Worm (Caenorhabditis elegans) whole organism, L2 larva: ENCODE measurements around the gene nas-1.
A peak's percentile ranks its signal among the peaks of the same experiment; 100 is the strongest.

Experiments used
- C34F6.9 ChIP-seq: fragments of 150-350 bp; optimal IDR thresholded peaks from 2 replicates; lab custom pipeline; 2014; ENCODE audit warnings: missing biosample characterization, missing genetic modification characterization
- R02D3.7 ChIP-seq: fragments of 150-350 bp; optimal IDR thresholded peaks from 2 replicates; lab custom pipeline; 2014; ENCODE audit warnings: missing biosample characterization, missing genetic modification characterization
- alr-1 ChIP-seq: fragments of 150-350 bp; optimal IDR thresholded peaks from 2 replicates; lab custom pipeline; 2014; ENCODE audit warnings: missing biosample characterization, missing genetic modification characterization
- aly-2 ChIP-seq: fragments of 150-350 bp; optimal IDR thresholded peaks from 2 replicates; lab custom pipeline; 2014; ENCODE audit warnings: missing biosample characterization, missing genetic modification characterization
- ama-1 ChIP-seq: fragments of 150-350 bp; optimal IDR thresholded peaks from 2 replicates; lab custom pipeline; 2018; ENCODE audit warnings: inconsistent platforms
- blmp-1 ChIP-seq: sonication (generic microtip); optimal IDR thresholded peaks from 2 replicates; lab custom pipeline; 2017; ENCODE audit warnings: missing genetic modification characterization, mild to moderate bottlenecking, missing compliant biosample characterization, antibody characterized with exemption, moderate library complexity; ENCODE audit not compliant: insufficient read depth
- ceh-16 ChIP-seq: fragments of 150-350 bp; optimal IDR thresholded peaks from 2 replicates; lab custom pipeline; 2014; ENCODE audit warnings: missing biosample characterization, missing genetic modification characterization
- ceh-82 ChIP-seq: fragments of 150-350 bp; optimal IDR thresholded peaks from 2 replicates; lab custom pipeline; 2014; ENCODE audit warnings: missing biosample characterization, missing genetic modification characterization
- crh-2 ChIP-seq: sonication (generic microtip); optimal IDR thresholded peaks from 2 replicates; lab custom pipeline; 2017; ENCODE audit warnings: missing biosample characterization, missing genetic modification characterization
- dmd-4 ChIP-seq: sonication (generic microtip); optimal IDR thresholded peaks from 2 replicates; lab custom pipeline; 2017; ENCODE audit warnings: missing biosample characterization, missing genetic modification characterization
- egl-27 ChIP-seq: sonication (generic microtip); optimal IDR thresholded peaks from 3 replicates; lab custom pipeline; 2017; ENCODE audit warnings: missing biosample characterization, missing genetic modification reagents, missing genetic modification characterization
- elt-1 ChIP-seq: fragments of 150-350 bp; optimal IDR thresholded peaks from 2 replicates; lab custom pipeline; 2014; ENCODE audit warnings: missing biosample characterization, missing genetic modification characterization
- fos-1 ChIP-seq: fragments of 150-350 bp; optimal IDR thresholded peaks from 2 replicates; lab custom pipeline; 2014; ENCODE audit warnings: missing biosample characterization, missing genetic modification characterization
- gmeb-1 ChIP-seq: fragments of 150-350 bp; optimal IDR thresholded peaks from 2 replicates; lab custom pipeline; 2014; ENCODE audit warnings: missing biosample characterization, missing genetic modification characterization
- lin-11 ChIP-seq: fragments of 150-350 bp; sonication (generic microtip); optimal IDR thresholded peaks from 2 replicates; lab custom pipeline; 2014; ENCODE audit warnings: missing biosample characterization, missing genetic modification characterization, inconsistent platforms, mixed read lengths
- lin-13 ChIP-seq: fragments of 150-350 bp; optimal IDR thresholded peaks from 2 replicates; lab custom pipeline; 2014; ENCODE audit warnings: missing biosample characterization, missing genetic modification reagents, missing genetic modification characterization
- lin-39 ChIP-seq: fragments of 150-350 bp; optimal IDR thresholded peaks from 2 replicates; lab custom pipeline; 2014; ENCODE audit warnings: missing biosample characterization, missing genetic modification reagents, missing genetic modification characterization
- lsy-2 ChIP-seq, 2 experiments: fragments of 150-350 bp in 1 of 2; sonication (generic microtip) in 1 of 2; optimal IDR thresholded peaks; 2 replicates each; lab custom pipeline; 2014 to 2017; ENCODE audit warnings: missing biosample characterization in 2 of 2, missing genetic modification characterization in 2 of 2
- mdl-1 ChIP-seq, 2 experiments: fragments of 150-350 bp in 1 of 2; sonication (generic microtip) in 1 of 2; optimal IDR thresholded peaks; 2 replicates each; lab custom pipeline; 2017; ENCODE audit warnings: missing biosample characterization in 2 of 2, missing genetic modification characterization in 2 of 2
- nhr-11 ChIP-seq: fragments of 150-350 bp; optimal IDR thresholded peaks from 2 replicates; lab custom pipeline; 2014; ENCODE audit warnings: missing biosample characterization, missing genetic modification characterization
- nhr-129 ChIP-seq: fragments of 150-350 bp; optimal IDR thresholded peaks from 2 replicates; lab custom pipeline; 2014; ENCODE audit warnings: missing biosample characterization, missing genetic modification characterization
- nhr-21 ChIP-seq: fragments of 150-350 bp; optimal IDR thresholded peaks from 2 replicates; lab custom pipeline; 2014; ENCODE audit warnings: missing biosample characterization, missing genetic modification characterization
- nhr-23 ChIP-seq: fragments of 150-350 bp; optimal IDR thresholded peaks from 2 replicates; lab custom pipeline; 2014; ENCODE audit warnings: missing biosample characterization, missing genetic modification reagents, missing genetic modification characterization
- nhr-25 ChIP-seq: fragments of 150-350 bp; sonication (generic microtip); optimal IDR thresholded peaks from 3 replicates; lab custom pipeline; 2014; ENCODE audit warnings: missing biosample characterization, missing genetic modification characterization
- nhr-6 ChIP-seq: fragments of 150-350 bp; optimal IDR thresholded peaks from 2 replicates; lab custom pipeline; 2014; ENCODE audit warnings: missing biosample characterization, missing genetic modification characterization
- sem-4 ChIP-seq: fragments of 150-350 bp; optimal IDR thresholded peaks from 2 replicates; lab custom pipeline; 2014; ENCODE audit warnings: missing biosample characterization, missing genetic modification reagents, missing genetic modification characterization
- skn-1 ChIP-seq: sonication (generic microtip); optimal IDR thresholded peaks from 2 replicates; lab custom pipeline; 2017; ENCODE audit warnings: missing biosample characterization, missing genetic modification characterization
- sma-9 ChIP-seq, 2 experiments: fragments of 150-350 bp in 1 of 2; sonication (generic microtip) in 1 of 2; optimal IDR thresholded peaks; 2 replicates each; lab custom pipeline; 2014 to 2016; ENCODE audit warnings: missing genetic modification characterization in 2 of 2, mild to moderate bottlenecking in 1 of 2, missing biosample characterization in 1 of 2, missing compliant biosample characterization in 1 of 2, missing genetic modification reagents in 1 of 2, moderate library complexity in 1 of 2
- snpc-4 ChIP-seq: fragments of 150-350 bp; optimal IDR thresholded peaks from 2 replicates; lab custom pipeline; 2014; ENCODE audit warnings: missing biosample characterization, missing genetic modification characterization
- unc-55 ChIP-seq: fragments of 150-350 bp; sonication (generic microtip); optimal IDR thresholded peaks from 3 replicates; lab custom pipeline; 2014; ENCODE audit warnings: missing biosample characterization, missing genetic modification reagents, missing genetic modification characterization
- unc-62 ChIP-seq: fragments of 150-350 bp; optimal IDR thresholded peaks from 2 replicates; lab custom pipeline; 2014; ENCODE audit warnings: missing biosample characterization, missing genetic modification reagents, missing genetic modification characterization
- zag-1 ChIP-seq: fragments of 150-350 bp; optimal IDR thresholded peaks from 2 replicates; lab custom pipeline; 2014; ENCODE audit warnings: missing biosample characterization, missing genetic modification characterization
- ztf-1 ChIP-seq: fragments of 200-800 bp; sonication (Bioruptor generic); conservative IDR thresholded peaks from 2 replicates; pipeline ENCODE4 v1.3.6; 2022; ENCODE audit warnings: missing genetic modification characterization, missing compliant biosample characterization

nas-1 gene

ce11 chrIII:13405504-13405903 lies at the start of gene nas-1:
nas-1 (plus strand) TSS chrIII:13405804.
- TF ChIP-seq elt-1 (no peak), C34F6.9 (tag; lab: Kevin White, UChicago) (no peak), gmeb-1 (tag; lab: Kevin White, UChicago) (no peak), ama-1 (lab: Kevin White, UChicago) (no peak), egl-27 (tag; lab: Kevin White, UChicago) (no peak), nhr-23 (no peak), ztf-1 (no peak)

ce11 chrIII:13359256-13359655 lies 46.3 kb upstream of the nas-1 start, which contains the start of gene F53A2.9:
F53A2.9 (minus strand) TSS chrIII:13359356.
- TF ChIP-seq egl-27 (tag; lab: Kevin White, UChicago): no peak
- TF ChIP-seq ama-1 (lab: Kevin White, UChicago): no peak
- TF ChIP-seq gmeb-1 (tag; lab: Kevin White, UChicago): no peak
- TF ChIP-seq snpc-4 (tag; lab: Kevin White, UChicago): no peak
- TF ChIP-seq nhr-21 (tag; lab: Kevin White, UChicago): no peak
- TF ChIP-seq sma-9 (GFP tag; optimal IDR thresholded peaks at IDR 0.05; lab: Kevin White, UChicago): no peak
- no peak for TF ChIP-seq sma-9 (tag; optimal IDR thresholded peaks at IDR 0.05; lab: Kevin White, UChicago)
- no peak for TF ChIP-seq nhr-6 (tag; lab: Kevin White, UChicago)
- no peak for TF ChIP-seq sem-4 (tag; lab: Kevin White, UChicago)

DNA sequence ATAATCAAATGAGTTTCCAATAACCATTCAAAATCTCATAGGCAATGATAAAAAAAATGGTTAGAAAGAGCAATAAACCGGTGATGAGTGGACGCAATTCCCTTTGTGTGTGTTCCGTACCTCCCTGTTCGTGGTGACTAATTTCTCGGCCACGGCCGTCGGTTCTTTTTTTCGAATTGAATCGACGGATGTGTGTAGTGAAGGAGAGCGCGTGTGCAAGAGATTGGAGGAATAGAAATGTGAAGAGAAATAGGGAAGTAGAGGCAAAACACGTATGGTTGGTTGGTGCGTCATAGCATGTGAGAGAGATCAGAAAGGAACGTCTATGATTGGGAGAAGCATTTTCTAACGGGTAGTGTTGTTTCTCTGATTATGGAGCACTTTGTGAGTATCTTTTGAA lies 45.8 kb upstream of the nas-1 start:
- TF ChIP-seq unc-55 (GFP tag; lab: Kevin White, UChicago) (peak; percentile 59), nhr-25 (tag; lab: Kevin White, UChicago) (peak; percentile 56), lin-11 (tag; lab: Kevin White, UChicago) (peak; percentile 21), aly-2 (tag; lab: Kevin White, UChicago) (no peak), lsy-2 (tag; optimal IDR thresholded peaks at IDR 0.05; lab: Kevin White, UChicago) (peak in 1 of 2 experiments; percentile 65), lin-13 (GFP tag; lab: Kevin White, UChicago) (peak; percentile 16), nhr-21 (tag; lab: Kevin White, UChicago) (peak; percentile 32), R02D3.7 (tag; lab: Kevin White, UChicago) (no peak), fos-1 (peak; percentile 99), dmd-4 (no peak), crh-2 (peak; percentile 25), mdl-1 (tag; optimal IDR thresholded peaks at IDR 0.05; lab: Kevin White, UChicago) (peak; percentile 5 to 23), ama-1 (lab: Kevin White, UChicago) (no peak), snpc-4 (tag; lab: Kevin White, UChicago) (no peak), sma-9 (GFP tag; optimal IDR thresholded peaks at IDR 0.05; lab: Kevin White, UChicago) (peak; percentile 37), sma-9 (tag; optimal IDR thresholded peaks at IDR 0.05; lab: Kevin White, UChicago) (no peak), lin-39 (tag; lab: Kevin White, UChicago) (no peak), blmp-1 (tag; lab: Kevin White, UChicago) (no peak), nhr-129 (tag; lab: Kevin White, UChicago) (peak; percentile 74), C34F6.9 (tag; lab: Kevin White, UChicago) (peak; percentile 86)
- TF ChIP-seq, all 48 proteins: peak for 12

DNA sequence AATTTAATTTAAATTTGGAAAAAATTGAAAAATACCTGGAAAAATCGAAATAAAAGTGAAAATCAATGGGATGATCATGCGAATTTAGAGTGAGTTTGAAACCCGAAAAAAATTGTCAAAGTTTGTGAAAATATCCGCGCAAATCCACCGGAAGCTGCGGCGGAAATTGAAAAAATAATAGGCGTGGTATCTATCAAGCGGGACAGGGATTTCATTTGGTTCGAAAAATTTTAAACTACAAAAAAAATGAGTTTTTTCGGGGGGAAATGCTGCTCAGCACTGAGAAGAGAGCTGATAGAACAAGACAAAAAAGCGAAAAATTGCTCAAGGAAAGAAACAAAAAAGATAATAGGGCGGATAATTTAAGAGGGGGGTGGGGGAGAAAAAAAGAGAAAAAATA lies 34.6 kb upstream of the nas-1 start, which contains the start of gene T03F6.9:
TSS of gene T03F6.9 (minus strand) at position 101 of the 400 bp plus-strand sequence.
- TF ChIP-seq unc-62 (GFP tag; lab: Kevin White, UChicago) (no peak), blmp-1 (tag; lab: Kevin White, UChicago) (no peak), skn-1 (no peak), ceh-82 (no peak), ceh-16 (tag; lab: Kevin White, UChicago) (no peak), egl-27 (tag; lab: Kevin White, UChicago) (no peak), zag-1 (tag; lab: Kevin White, UChicago) (no peak), nhr-6 (tag; lab: Kevin White, UChicago) (no peak), C34F6.9 (tag; lab: Kevin White, UChicago) (no peak), lin-39 (tag; lab: Kevin White, UChicago) (no peak), lsy-2 (tag; optimal IDR thresholded peaks at IDR 0.05; lab: Kevin White, UChicago) (no peak), nhr-11 (tag; lab: Kevin White, UChicago) (no peak), snpc-4 (tag; lab: Kevin White, UChicago) (no peak), alr-1 (tag; lab: Kevin White, UChicago) (no peak), mdl-1 (tag; optimal IDR thresholded peaks at IDR 0.05; lab: Kevin White, UChicago) (no peak), nhr-21 (tag; lab: Kevin White, UChicago) (no peak)
